Worm (Caenorhabditis elegans) whole organism, L4 larva: Measurements from ENCODE around the gene srd-12.
A peak's percentile ranks its signal among the peaks of the same experiment; 100 is the strongest.

Experiments
- F10B5.3 ChIP-seq: sonication (generic microtip); optimal IDR thresholded peaks from 2 replicates; lab custom pipeline; 2016; ENCODE audit warnings: mild to moderate bottlenecking, missing genetic modification characterization, missing compliant biosample characterization
- T20F7.1 ChIP-seq: fragments of 200-800 bp; sonication (Bioruptor generic); optimal IDR thresholded peaks from 2 replicates; lab custom pipeline; 2018; ENCODE audit warnings: mild to moderate bottlenecking, missing genetic modification characterization, missing compliant biosample characterization
- T26A8.4 ChIP-seq: fragments of 200-800 bp; sonication (Bioruptor generic); IDR thresholded peaks from 2 replicates; pipeline ENCODE4 v1.3.6; 2022; ENCODE audit warnings: missing genetic modification characterization, missing compliant biosample characterization
- ZK337.2 ChIP-seq: fragments of 200-800 bp; sonication (Bioruptor generic); IDR thresholded peaks from 2 replicates; pipeline ENCODE4 v1.3.6; 2022; ENCODE audit warnings: missing genetic modification reagents, missing genetic modification characterization, missing compliant biosample characterization
- aha-1 ChIP-seq: fragments of 150-350 bp; peaks from one replicate; lab custom pipeline; 2014; ENCODE audit warnings: missing biosample characterization, missing genetic modification characterization
- ama-1 ChIP-seq: fragments of 150-350 bp; optimal IDR thresholded peaks from 2 replicates; lab custom pipeline; 2014; ENCODE audit warnings: inconsistent platforms, mixed read lengths
- attf-4 ChIP-seq: sonication (generic microtip); optimal IDR thresholded peaks from 3 replicates; lab custom pipeline; 2017; ENCODE audit warnings: missing biosample characterization, missing genetic modification characterization
- ceh-44 ChIP-seq: fragments of 200-800 bp; sonication (Bioruptor generic); IDR thresholded peaks from 2 replicates; pipeline ENCODE4 v1.3.6; 2022; ENCODE audit warnings: missing genetic modification reagents, missing genetic modification characterization, missing compliant biosample characterization
- ces-1 ChIP-seq: fragments of 150-350 bp; sonication (generic microtip); optimal IDR thresholded peaks from 4 replicates; lab custom pipeline; 2014; ENCODE audit warnings: missing biosample characterization, missing genetic modification reagents, missing genetic modification characterization
- cey-2 ChIP-seq: sonication (generic microtip); optimal IDR thresholded peaks from 3 replicates; lab custom pipeline; 2017; ENCODE audit warnings: missing genetic modification characterization, mild to moderate bottlenecking, missing compliant biosample characterization, antibody characterized with exemption, borderline replicate concordance; ENCODE audit not compliant: insufficient read depth
- ctbp-1 ChIP-seq: fragments of 200-800 bp; sonication (Bioruptor generic); IDR thresholded peaks from 2 replicates; pipeline ENCODE4 v1.3.6; 2022; ENCODE audit warnings: missing genetic modification reagents, missing genetic modification characterization, missing compliant biosample characterization
- daf-12 ChIP-seq: fragments of 150-350 bp; optimal IDR thresholded peaks from 2 replicates; lab custom pipeline; 2014; ENCODE audit warnings: missing biosample characterization, missing genetic modification reagents, missing genetic modification characterization
- daf-16 ChIP-seq, 3 experiments: sonication (generic microtip); optimal IDR thresholded peaks; 2 replicates each; lab custom pipeline; 2016 to 2017; ENCODE audit warnings: missing genetic modification characterization in 3 of 3, missing genetic modification reagents in 3 of 3, mild to moderate bottlenecking in 2 of 3, missing compliant biosample characterization in 2 of 3, missing biosample characterization in 1 of 3, moderate library complexity in 1 of 3
- daf-8 ChIP-seq: fragments of 200-800 bp; sonication (Bioruptor generic); IDR thresholded peaks from 2 replicates; pipeline ENCODE4 v1.3.6; 2022; ENCODE audit warnings: missing genetic modification characterization, missing compliant biosample characterization
- dmd-6 ChIP-seq: fragments of 200-800 bp; sonication (Bioruptor generic); IDR thresholded peaks from 2 replicates; pipeline ENCODE4 v1.3.6; 2022; ENCODE audit warnings: missing genetic modification reagents, missing genetic modification characterization, missing compliant biosample characterization
- dmd-9 ChIP-seq: fragments of 200-800 bp; sonication (Bioruptor generic); IDR thresholded peaks from 2 replicates; pipeline ENCODE4 v1.3.6; 2022; ENCODE audit warnings: missing genetic modification reagents, missing genetic modification characterization, missing compliant biosample characterization
- dpl-1 ChIP-seq: fragments of 150-350 bp; optimal IDR thresholded peaks from 2 replicates; lab custom pipeline; 2014; ENCODE audit warnings: missing biosample characterization, missing genetic modification reagents, missing genetic modification characterization
- duxl-1 ChIP-seq: sonication (generic microtip); optimal IDR thresholded peaks from 2 replicates; lab custom pipeline; 2016; ENCODE audit warnings: mild to moderate bottlenecking, missing genetic modification characterization, moderate library complexity, missing compliant biosample characterization; ENCODE audit not compliant: poor library complexity
- dve-1 ChIP-seq: sonication (generic microtip); optimal IDR thresholded peaks from 2 replicates; lab custom pipeline; 2017; ENCODE audit warnings: antibody characterized with exemption, mild to moderate bottlenecking, missing genetic modification characterization, missing compliant biosample characterization; ENCODE audit not compliant: insufficient read depth
- egl-27 ChIP-seq: sonication (generic microtip); optimal IDR thresholded peaks from 3 replicates; lab custom pipeline; 2017; ENCODE audit warnings: missing biosample characterization, missing genetic modification reagents, missing genetic modification characterization
- egl-43 ChIP-seq: fragments of 200-800 bp; sonication (Bioruptor generic); IDR thresholded peaks from 2 replicates; pipeline ENCODE4 v1.3.6; 2022; ENCODE audit warnings: missing genetic modification reagents, missing genetic modification characterization, missing compliant biosample characterization
- hif-1 ChIP-seq, 2 experiments: sonication (generic microtip); optimal IDR thresholded peaks; 2 replicates each; lab custom pipeline; 2016 to 2017; ENCODE audit warnings: missing compliant biosample characterization in 2 of 2, missing genetic modification characterization in 2 of 2, missing genetic modification reagents in 2 of 2, missing genotype in 2 of 2, mild to moderate bottlenecking in 1 of 2
- hmg-1.1 ChIP-seq: fragments of 200-800 bp; sonication (Bioruptor generic); IDR thresholded peaks from 2 replicates; pipeline ENCODE4 v1.3.6; 2022; ENCODE audit warnings: missing genetic modification reagents, missing genetic modification characterization, missing compliant biosample characterization
- jun-1 ChIP-seq: fragments of 150-350 bp; optimal IDR thresholded peaks from 2 replicates; lab custom pipeline; 2014; ENCODE audit warnings: missing biosample characterization, missing genetic modification reagents, missing genetic modification characterization
- lin-13 ChIP-seq: fragments of 150-350 bp; optimal IDR thresholded peaks from 2 replicates; lab custom pipeline; 2014; ENCODE audit warnings: missing biosample characterization, missing genetic modification reagents, missing genetic modification characterization
- lin-15B ChIP-seq: fragments of 150-350 bp; sonication (generic microtip); optimal IDR thresholded peaks from 3 replicates; lab custom pipeline; 2014; ENCODE audit warnings: missing biosample characterization, missing genetic modification characterization
- lin-29 ChIP-seq: fragments of 200-800 bp; sonication (Bioruptor generic); IDR thresholded peaks from 2 replicates; pipeline ENCODE4 v1.3.6; 2022; ENCODE audit warnings: missing genetic modification reagents, missing genetic modification characterization, missing compliant biosample characterization
- lir-3 ChIP-seq: sonication (generic microtip); optimal IDR thresholded peaks from 2 replicates; lab custom pipeline; 2016; ENCODE audit warnings: mild to moderate bottlenecking, missing genetic modification characterization, missing compliant biosample characterization
- mdt-29 ChIP-seq: fragments of 200-800 bp; sonication (Bioruptor generic); IDR thresholded peaks from 2 replicates; pipeline ENCODE4 v1.3.6; 2022; ENCODE audit warnings: missing genetic modification reagents, missing genetic modification characterization, missing compliant biosample characterization
- mes-2 ChIP-seq: sonication (generic microtip); optimal IDR thresholded peaks from 2 replicates; lab custom pipeline; 2016; ENCODE audit warnings: missing genotype, mild to moderate bottlenecking, missing genetic modification characterization, missing compliant biosample characterization; ENCODE audit not compliant: poor library complexity, severe bottlenecking
- mxl-3 ChIP-seq: fragments of 200-800 bp; sonication (Bioruptor generic); optimal IDR thresholded peaks from 2 replicates; lab custom pipeline; 2018; ENCODE audit warnings: mild to moderate bottlenecking, missing genetic modification characterization, missing compliant biosample characterization
- nhr-10 ChIP-seq: fragments of 150-350 bp; optimal IDR thresholded peaks from 2 replicates; lab custom pipeline; 2014; ENCODE audit warnings: missing biosample characterization, missing genetic modification characterization
- nhr-102 ChIP-seq: sonication (generic microtip); optimal IDR thresholded peaks from 2 replicates; lab custom pipeline; 2016; ENCODE audit warnings: mild to moderate bottlenecking, missing genetic modification characterization, moderate library complexity, missing compliant biosample characterization
- nhr-237 ChIP-seq: sonication (generic microtip); optimal IDR thresholded peaks from 2 replicates; lab custom pipeline; 2017; ENCODE audit warnings: missing biosample characterization, missing genetic modification characterization
- nhr-42 ChIP-seq: fragments of 200-800 bp; sonication (Bioruptor generic); IDR thresholded peaks from 2 replicates; pipeline ENCODE4 v1.3.6; 2022; ENCODE audit warnings: missing genetic modification characterization, missing compliant biosample characterization
- nhr-48 ChIP-seq: sonication (generic microtip); optimal IDR thresholded peaks from 2 replicates; lab custom pipeline; 2016; ENCODE audit warnings: mild to moderate bottlenecking, missing genetic modification characterization, missing compliant biosample characterization
- nhr-6 ChIP-seq: fragments of 150-350 bp; optimal IDR thresholded peaks from 2 replicates; lab custom pipeline; 2014; ENCODE audit warnings: missing biosample characterization, missing genetic modification characterization
- nhr-77 ChIP-seq: fragments of 150-350 bp; optimal IDR thresholded peaks from 2 replicates; lab custom pipeline; 2014; ENCODE audit warnings: missing biosample characterization, missing genetic modification characterization
- pha-4 ChIP-seq, 2 experiments: fragments of 150-350 bp in 1 of 2; fragments of 200-800 bp in 1 of 2; sonication (Bioruptor generic) in 1 of 2; IDR thresholded peaks in 1 of 2; optimal IDR thresholded peaks in 1 of 2; 2 replicates each; pipeline versions ENCODE4 v1.3.6 to Lab custom; 2014 to 2022; ENCODE audit warnings: missing genetic modification characterization in 2 of 2, missing genetic modification reagents in 2 of 2, missing biosample characterization in 1 of 2, missing compliant biosample characterization in 1 of 2
- php-3 ChIP-seq: fragments of 200-800 bp; sonication (Bioruptor generic); IDR thresholded peaks from 2 replicates; pipeline ENCODE4 v1.3.6; 2022; ENCODE audit warnings: missing genetic modification reagents, missing genetic modification characterization, missing compliant biosample characterization
- pqm-1 ChIP-seq: sonication (generic microtip); optimal IDR thresholded peaks from 2 replicates; lab custom pipeline; 2017; ENCODE audit warnings: missing biosample characterization, missing genetic modification characterization
- rbr-2 ChIP-seq: sonication (generic microtip); optimal IDR thresholded peaks from 2 replicates; lab custom pipeline; 2016; ENCODE audit warnings: missing genotype, missing genetic modification characterization, missing compliant biosample characterization
- saeg-2 ChIP-seq: fragments of 200-800 bp; sonication (Bioruptor generic); IDR thresholded peaks from 2 replicates; pipeline ENCODE4 v1.3.6; 2022; ENCODE audit warnings: missing genetic modification reagents, missing genetic modification characterization, missing compliant biosample characterization
- snpc-1.2 ChIP-seq: fragments of 200-800 bp; sonication (Bioruptor generic); IDR thresholded peaks from 2 replicates; pipeline ENCODE4 v1.3.6; 2022; ENCODE audit warnings: missing genetic modification reagents, missing genetic modification characterization, missing compliant biosample characterization
- snpc-4 ChIP-seq: fragments of 150-350 bp; optimal IDR thresholded peaks from 2 replicates; lab custom pipeline; 2014; ENCODE audit warnings: missing biosample characterization, missing genetic modification characterization
- spr-1 ChIP-seq: sonication (generic microtip); optimal IDR thresholded peaks from 2 replicates; lab custom pipeline; 2016; ENCODE audit warnings: mild to moderate bottlenecking, missing genetic modification characterization, missing compliant biosample characterization
- tra-1 ChIP-seq: fragments of 200-800 bp; sonication (Bioruptor generic); IDR thresholded peaks from 2 replicates; pipeline ENCODE4 v1.3.6; 2022; ENCODE audit warnings: missing genetic modification reagents, missing genetic modification characterization, missing compliant biosample characterization
- unc-130 ChIP-seq: sonication (generic microtip); optimal IDR thresholded peaks from 2 replicates; lab custom pipeline; 2016; ENCODE audit warnings: missing genetic modification reagents, missing genetic modification characterization, missing compliant biosample characterization
- zag-1 ChIP-seq: fragments of 150-350 bp; optimal IDR thresholded peaks from 2 replicates; lab custom pipeline; 2014; ENCODE audit warnings: missing biosample characterization, missing genetic modification characterization
- ztf-11 ChIP-seq: fragments of 150-350 bp; optimal IDR thresholded peaks from 2 replicates; lab custom pipeline; 2014; ENCODE audit warnings: missing biosample characterization, missing genetic modification characterization

The srd-12 gene

ce11 chrIV:5657126-5657666 is 27.1 kb upstream of the srd-12 start (continued):
- TF ChIP-seq snpc-1.2 (GFP tag; lab: Robert Waterston, UW) (no peak), cey-2 (no peak), lin-29 (GFP tag; lab: Robert Waterston, UW) (no peak), nhr-77 (tag; lab: Kevin White, UChicago) (peak; percentile 41), ama-1 (lab: Kevin White, UChicago) (no peak), pha-4 (GFP tag; IDR thresholded peaks at IDR 0.05; lab: Robert Waterston, UW) (peak; percentile 55), pha-4 (tag; optimal IDR thresholded peaks at IDR 0.05; lab: Kevin White, UChicago) (no peak), daf-12 (tag; lab: Kevin White, UChicago) (no peak), daf-8 (no peak), jun-1 (tag; lab: Kevin White, UChicago) (peak; percentile 62), ztf-11 (tag; lab: Kevin White, UChicago) (no peak), dmd-6 (GFP tag; lab: Robert Waterston, UW) (peak; percentile 72), nhr-6 (tag; lab: Kevin White, UChicago) (no peak), mdt-29 (GFP tag; lab: Robert Waterston, UW) (no peak), snpc-4 (tag; lab: Kevin White, UChicago) (no peak), saeg-2 (GFP tag; lab: Robert Waterston, UW) (no peak), lin-13 (GFP tag; lab: Kevin White, UChicago) (peak; percentile 62), nhr-10 (tag; lab: Kevin White, UChicago) (peak; percentile 55), rbr-2 (tag; lab: Kevin White, UChicago) (peak; percentile 42), nhr-237 (tag; lab: Kevin White, UChicago) (no peak), nhr-48 (tag; lab: Kevin White, UChicago) (peak; percentile 95), duxl-1 (tag; lab: Kevin White, UChicago) (peak; percentile 31), dpl-1 (GFP tag; lab: Kevin White, UChicago) (peak; percentile 60), pqm-1 (tag; lab: Kevin White, UChicago) (no peak), php-3 (GFP tag; lab: Robert Waterston, UW) (no peak), daf-16 (GFP tag; optimal IDR thresholded peaks at IDR 0.05; lab: Kevin White, UChicago) (no peak), daf-16 (tag; optimal IDR thresholded peaks at IDR 0.05; lab: Kevin White, UChicago) (peak; percentile 5), ZK337.2 (GFP tag; lab: Robert Waterston, UW) (no peak), nhr-102 (peak; percentile 87), mxl-3 (peak; percentile 81), ces-1 (GFP tag; lab: Kevin White, UChicago) (no peak), T20F7.1 (peak; percentile 49), aha-1 (tag; lab: Kevin White, UChicago) (peak; percentile 73), egl-43 (GFP tag; lab: Robert Waterston, UW) (no peak), attf-4 (tag; lab: Kevin White, UChicago) (no peak), ctbp-1 (GFP tag; lab: Robert Waterston, UW) (no peak), hmg-1.1 (GFP tag; lab: Robert Waterston, UW) (peak; percentile 65), zag-1 (tag; lab: Kevin White, UChicago) (no peak), spr-1 (peak; percentile 46), lir-3 (tag; lab: Kevin White, UChicago) (no peak), nhr-42 (GFP tag; lab: Robert Waterston, UW) (no peak), F10B5.3 (tag; lab: Kevin White, UChicago) (no peak), hif-1 (tag; optimal IDR thresholded peaks at IDR 0.05; lab: Kevin White, UChicago) (peak in 1 of 2 experiments; percentile 85), lin-15B (tag; lab: Kevin White, UChicago) (no peak), dve-1 (peak; percentile 82), ceh-44 (no peak), T26A8.4 (GFP tag; lab: Robert Waterston, UW) (no peak), tra-1 (GFP tag; lab: Robert Waterston, UW) (peak; percentile 44; the same call in 1 of the 2 replicates), egl-27 (no peak), dmd-9 (GFP tag; lab: Robert Waterston, UW) (no peak), unc-130 (GFP tag; lab: Kevin White, UChicago) (no peak), mes-2 (tag; lab: Kevin White, UChicago) (peak; percentile 59)
